In the genomic region with DNA sequence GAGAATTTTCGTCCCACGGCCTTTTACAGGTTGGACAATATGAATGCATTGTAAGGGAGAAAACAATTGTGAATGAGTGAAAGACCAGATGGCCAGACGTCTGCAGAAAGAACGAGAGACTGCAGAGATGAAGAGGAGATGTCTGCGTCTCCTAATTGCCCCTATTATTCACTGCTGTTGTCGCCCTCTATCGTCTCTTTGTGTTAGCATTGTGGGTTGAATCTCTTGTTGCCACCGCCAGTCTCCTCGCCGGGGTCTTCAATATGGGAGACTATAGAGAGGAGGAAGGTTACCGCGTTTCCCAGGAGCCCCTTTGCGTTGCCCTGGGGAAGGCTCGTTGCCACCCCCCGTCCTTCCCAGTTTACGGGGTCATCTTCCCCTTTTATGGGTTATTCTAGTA, we compare ENCODE assay signal across 4 worm cellular contexts.
TF ChIP-seq lines count a peak whose summit lies in the region.

A gene (minus strand): TSS at position 61 of the 400 bp plus-strand sequence.

TF ChIP-seq in whole organism, L2 larva, 48 proteins besides CTCF, POLR2A, EP300 and RAD21:
- TF ChIP-seq skn-1 (tag; optimal IDR thresholded peaks at IDR 0.05; lab: Kevin White, UChicago) (no peak), ama-1 (optimal IDR thresholded peaks at IDR 0.05; lab: Kevin White, UChicago) (no peak), snpc-4 (tag; optimal IDR thresholded peaks at IDR 0.05; lab: Kevin White, UChicago) (no peak), lin-39 (tag; optimal IDR thresholded peaks at IDR 0.05; lab: Kevin White, UChicago) (no peak), nhr-237 (tag; optimal IDR thresholded peaks at IDR 0.05; lab: Kevin White, UChicago) (no peak), lin-11 (tag; optimal IDR thresholded peaks at IDR 0.05; lab: Kevin White, UChicago) (peak; percentile 47), elt-1 (tag; optimal IDR thresholded peaks at IDR 0.05; lab: Kevin White, UChicago) (no peak), nhr-129 (tag; optimal IDR thresholded peaks at IDR 0.05; lab: Kevin White, UChicago) (peak; percentile 59), nhr-11 (tag; optimal IDR thresholded peaks at IDR 0.05; lab: Kevin White, UChicago) (no peak), lsy-2 (tag; optimal IDR thresholded peaks at IDR 0.05; lab: Kevin White, UChicago) (peak in 1 of 2 experiments; percentile 38), nhr-25 (tag; optimal IDR thresholded peaks at IDR 0.05; lab: Kevin White, UChicago) (no peak), unc-55 (GFP tag; optimal IDR thresholded peaks at IDR 0.05; lab: Kevin White, UChicago) (peak; percentile 70), C34F6.9 (tag; optimal IDR thresholded peaks at IDR 0.05; lab: Kevin White, UChicago) (peak; percentile 47), ceh-16 (tag; optimal IDR thresholded peaks at IDR 0.05; lab: Kevin White, UChicago) (no peak), blmp-1 (tag; optimal IDR thresholded peaks at IDR 0.05; lab: Kevin White, UChicago; ENCODE audit: insufficient read depth) (no peak), nhr-23 (tag; optimal IDR thresholded peaks at IDR 0.05; lab: Kevin White, UChicago) (no peak), Y55F3AM.14 (GFP tag; optimal IDR thresholded peaks at IDR 0.05; lab: Kevin White, UChicago) (no peak)

TF ChIP-seq in whole organism, L4 larva, 104 proteins besides CTCF, POLR2A, EP300 and RAD21 (continues in another document):
- TF ChIP-seq madf-5 (GFP tag; IDR thresholded peaks at IDR 0.05; lab: Robert Waterston, UW) (no peak), lin-38 (GFP tag; IDR thresholded peaks at IDR 0.05; lab: Robert Waterston, UW) (peak; percentile 21; the same call in 1 of the 2 replicates), daf-16 (GFP tag; optimal IDR thresholded peaks at IDR 0.05; lab: Kevin White, UChicago) (no peak), daf-16 (tag; optimal IDR thresholded peaks at IDR 0.05; lab: Kevin White, UChicago) (no peak), gei-8 (GFP tag; optimal IDR thresholded peaks at IDR 0.05; lab: Kevin White, UChicago) (no peak), dpl-1 (GFP tag; optimal IDR thresholded peaks at IDR 0.05; lab: Kevin White, UChicago) (peak; percentile 29), spr-3 (GFP tag; optimal IDR thresholded peaks at IDR 0.05; lab: Kevin White, UChicago) (no peak), jun-1 (tag; optimal IDR thresholded peaks at IDR 0.05; lab: Kevin White, UChicago) (no peak), arid-1 (GFP tag; conservative IDR thresholded peaks at IDR 0.05; lab: Robert Waterston, UW) (no peak), ceh-28 (tag; optimal IDR thresholded peaks at IDR 0.05; lab: Kevin White, UChicago) (no peak), ztf-7 (tag; optimal IDR thresholded peaks at IDR 0.05; lab: Kevin White, UChicago) (no peak), egl-43 (GFP tag; IDR thresholded peaks at IDR 0.05; lab: Robert Waterston, UW) (no peak), dmd-8 (GFP tag; IDR thresholded peaks at IDR 0.05; lab: Robert Waterston, UW) (no peak), ceh-32 (tag; optimal IDR thresholded peaks at IDR 0.05; lab: Kevin White, UChicago; ENCODE audit: poor library complexity) (no peak), php-3 (GFP tag; IDR thresholded peaks at IDR 0.05; lab: Robert Waterston, UW) (no peak), cey-2 (tag; optimal IDR thresholded peaks at IDR 0.05; lab: Kevin White, UChicago; ENCODE audit: borderline replicate concordance, insufficient read depth) (no peak), ceh-44 (GFP tag; IDR thresholded peaks at IDR 0.05; lab: Robert Waterston, UW) (no peak), Y105C5A.15 (GFP tag; IDR thresholded peaks at IDR 0.05; lab: Robert Waterston, UW) (no peak), F26F4.8 (GFP tag; conservative IDR thresholded peaks at IDR 0.05; lab: Robert Waterston, UW) (no peak), mxl-3 (GFP tag; optimal IDR thresholded peaks at IDR 0.05; lab: Kevin White, UChicago) (peak; percentile 20), ceh-82 (tag; optimal IDR thresholded peaks at IDR 0.05; lab: Kevin White, UChicago) (no peak), hlh-11 (tag; optimal IDR thresholded peaks at IDR 0.05; lab: Kevin White, UChicago) (peak; percentile 54), hif-1 (tag; optimal IDR thresholded peaks at IDR 0.05; lab: Kevin White, UChicago) (no peak), rbr-2 (tag; optimal IDR thresholded peaks at IDR 0.05; lab: Kevin White, UChicago) (peak; percentile 4), snpc-4 (tag; optimal IDR thresholded peaks at IDR 0.05; lab: Kevin White, UChicago) (no peak)

TF ChIP-seq in whole organism, late embryonic, 69 proteins besides CTCF, POLR2A, EP300 and RAD21:
- TF ChIP-seq unc-42 (tag; optimal IDR thresholded peaks at IDR 0.05; lab: Kevin White, UChicago) (peak; percentile 10), ceh-2 (tag; optimal IDR thresholded peaks at IDR 0.05; lab: Kevin White, UChicago) (peak; percentile 3), sox-2 (GFP tag; IDR thresholded peaks at IDR 0.05; lab: Robert Waterston, UW) (peak; percentile 76), ceh-31 (tag; optimal IDR thresholded peaks at IDR 0.05; lab: Kevin White, UChicago) (peak; percentile 76), unc-55 (GFP tag; optimal IDR thresholded peaks at IDR 0.05; lab: Kevin White, UChicago) (peak; percentile 68), hlh-8 (tag; optimal IDR thresholded peaks at IDR 0.05; lab: Kevin White, UChicago) (peak; percentile 34), nfya-1 (tag; optimal IDR thresholded peaks at IDR 0.05; lab: Kevin White, UChicago) (peak; percentile 46), pros-1 (tag; optimal IDR thresholded peaks at IDR 0.05; lab: Kevin White, UChicago) (peak; percentile 34), dve-1 (tag; optimal IDR thresholded peaks at IDR 0.05; lab: Kevin White, UChicago) (no peak), ref-2 (tag; optimal IDR thresholded peaks at IDR 0.05; lab: Kevin White, UChicago) (peak; percentile 69), ceh-19 (GFP tag; optimal IDR thresholded peaks at IDR 0.05; lab: Kevin White, UChicago) (no peak), unc-86 (tag; optimal IDR thresholded peaks at IDR 0.05; lab: Kevin White, UChicago) (no peak), che-1 (tag; optimal IDR thresholded peaks at IDR 0.05; lab: Kevin White, UChicago) (no peak), ceh-34 (tag; optimal IDR thresholded peaks at IDR 0.05; lab: Kevin White, UChicago) (peak; percentile 19), tbx-2 (tag; optimal IDR thresholded peaks at IDR 0.05; lab: Kevin White, UChicago) (peak; percentile 49)

TF ChIP-seq in whole organism, mixed stage, embryonic, 35 proteins besides CTCF, POLR2A, EP300 and RAD21:
- TF ChIP-seq mls-2 (tag; optimal IDR thresholded peaks at IDR 0.05; lab: Kevin White, UChicago) (peak; percentile 18), ham-2 (GFP tag; optimal IDR thresholded peaks at IDR 0.05; lab: Kevin White, UChicago) (peak; percentile 30), bed-3 (GFP tag; optimal IDR thresholded peaks at IDR 0.05; lab: Kevin White, UChicago) (no peak), unc-39 (tag; optimal IDR thresholded peaks at IDR 0.05; lab: Kevin White, UChicago) (peak; percentile 32), mab-5 (tag; optimal IDR thresholded peaks at IDR 0.05; lab: Kevin White, UChicago) (no peak), nhr-12 (tag; optimal IDR thresholded peaks at IDR 0.05; lab: Kevin White, UChicago) (no peak), lsy-2 (tag; optimal IDR thresholded peaks at IDR 0.05; lab: Kevin White, UChicago) (peak; percentile 0), mep-1 (tag; optimal IDR thresholded peaks at IDR 0.05; lab: Kevin White, UChicago) (peak; percentile 36), pha-4 (tag; optimal IDR thresholded peaks at IDR 0.05; lab: Kevin White, UChicago) (peak; percentile 31), lin-13 (tag; optimal IDR thresholded peaks at IDR 0.05; lab: Kevin White, UChicago) (peak; percentile 56), nhr-2 (tag; optimal IDR thresholded peaks at IDR 0.05; lab: Kevin White, UChicago) (peak; percentile 25), hlh-1 (tag; optimal IDR thresholded peaks at IDR 0.05; lab: Kevin White, UChicago) (no peak), cnd-1 (tag; optimal IDR thresholded peaks at IDR 0.05; lab: Kevin White, UChicago) (peak; percentile 88), ces-1 (GFP tag; optimal IDR thresholded peaks at IDR 0.05; lab: Kevin White, UChicago) (peak; percentile 67), lin-32 (GFP tag; optimal IDR thresholded peaks at IDR 0.05; lab: Kevin White, UChicago) (peak; percentile 76)
